Worm (Caenorhabditis elegans): ENCODE data around the gene smk-1.

ce11 chrV:8608483-8608882 is 883 bp downstream of the smk-1 start:
- TF ChIP-seq nhr-25 (tag; optimal IDR thresholded peaks at IDR 0.05): no peak
- TF ChIP-seq pqm-1 (tag; optimal IDR thresholded peaks at IDR 0.05): no peak
- TF ChIP-seq ceh-9 (tag; optimal IDR thresholded peaks at IDR 0.05): no peak
- no peak for TF ChIP-seq unc-39 (tag; optimal IDR thresholded peaks at IDR 0.05)
- no peak for TF ChIP-seq nfya-1 (tag; optimal IDR thresholded peaks at IDR 0.05; ENCODE audit: insufficient read depth)
- no peak for TF ChIP-seq nhr-76 (tag; optimal IDR thresholded peaks at IDR 0.05)
- TF ChIP-seq aly-2 (tag; optimal IDR thresholded peaks at IDR 0.05): no peak
- TF ChIP-seq nhr-28 (tag; optimal IDR thresholded peaks at IDR 0.05): no peak
- TF ChIP-seq nhr-12 (tag; optimal IDR thresholded peaks at IDR 0.05): no peak
- TF ChIP-seq nhr-11 (tag; optimal IDR thresholded peaks at IDR 0.05): no peak
